Fruit fly (Drosophila melanogaster): ENCODE measurements around the gene Atg18a.

Gene Atg18a

dm6 chr3L:8177795-8178564 is 8.7 kb upstream of the Atg18a start, which contains the start of gene Nmt (continued):
- TF ChIP-seq CG34376 (GFP tag; optimal IDR thresholded peaks at IDR 0.05) (no peak), stwl (tag; optimal IDR thresholded peaks at IDR 0.05) (peak; percentile 52), D (optimal IDR thresholded peaks at IDR 0.05) (no peak), D (GFP tag; optimal IDR thresholded peaks at IDR 0.05) (no peak), CG10267 (tag; optimal IDR thresholded peaks at IDR 0.05) (peak; percentile 24), CG1832 (GFP tag; optimal IDR thresholded peaks at IDR 0.05) (no peak), CG4617 (GFP tag; optimal IDR thresholded peaks at IDR 0.05; ENCODE audit: borderline replicate concordance) (peak; percentile 20), Mrtf (GFP tag; IDR thresholded peaks at IDR 0.05) (no peak), sug (tag; optimal IDR thresholded peaks at IDR 0.05) (no peak), CG11560 (tag; IDR thresholded peaks at IDR 0.05) (no peak), MESR4 (GFP tag; optimal IDR thresholded peaks at IDR 0.05) (peak; percentile 45), CG9609 (GFP tag; optimal IDR thresholded peaks at IDR 0.05) (no peak), Mes4 (GFP tag; optimal IDR thresholded peaks at IDR 0.05) (no peak), CG42726 (GFP tag; IDR thresholded peaks at IDR 0.05; ENCODE audit: partially characterized antibody) (peak; percentile 35; the same call in 1 of the 2 replicates), CG18011 (GFP tag; optimal IDR thresholded peaks at IDR 0.05) (no peak), CG13624 (GFP tag; optimal IDR thresholded peaks at IDR 0.05) (no peak), eve (GFP tag; optimal IDR thresholded peaks at IDR 0.05) (no peak), CG14050 (GFP tag; IDR thresholded peaks at IDR 0.05) (no peak), CG18619 (GFP tag; optimal IDR thresholded peaks at IDR 0.05) (no peak), CG1529 (GFP tag; optimal IDR thresholded peaks at IDR 0.05) (no peak), tin (GFP tag; optimal IDR thresholded peaks at IDR 0.05) (no peak), Dll (GFP tag; IDR thresholded peaks at IDR 0.05; ENCODE audit: partially characterized antibody) (peak; percentile 82), CG13287 (GFP tag; IDR thresholded peaks at IDR 0.05; ENCODE audit: partially characterized antibody) (peak; percentile 83), CG13123 (GFP tag; optimal IDR thresholded peaks at IDR 0.05) (no peak), ato (GFP tag; IDR thresholded peaks at IDR 0.05; ENCODE audit: partially characterized antibody) (peak; percentile 70), Trl (optimal IDR thresholded peaks at IDR 0.05) (no peak), Trl (GFP tag; optimal IDR thresholded peaks at IDR 0.05) (no peak), CG8359 (GFP tag; optimal IDR thresholded peaks at IDR 0.05; ENCODE audit: borderline replicate concordance) (no peak), B-H2 (GFP tag; optimal IDR thresholded peaks at IDR 0.05) (no peak), CG1647 (GFP tag; optimal IDR thresholded peaks at IDR 0.05) (no peak), sr (GFP tag; IDR thresholded peaks at IDR 0.05) (no peak), twi (tag; optimal IDR thresholded peaks at IDR 0.05) (no peak), CG12769 (tag; optimal IDR thresholded peaks at IDR 0.05) (no peak), Deaf1 (tag; optimal IDR thresholded peaks at IDR 0.05) (no peak), inv (GFP tag; IDR thresholded peaks at IDR 0.05; ENCODE audit: partially characterized antibody) (peak; percentile 66), CG10209 (GFP tag; optimal IDR thresholded peaks at IDR 0.05) (peak; percentile 36), CG17568 (GFP tag; optimal IDR thresholded peaks at IDR 0.05) (no peak), slp2 (GFP tag; optimal IDR thresholded peaks at IDR 0.05) (no peak), CG8944 (GFP tag; optimal IDR thresholded peaks at IDR 0.05) (no peak), z (GFP tag; IDR thresholded peaks at IDR 0.05) (no peak), CoRest (tag; optimal IDR thresholded peaks at IDR 0.05) (no peak), Hey (tag; optimal IDR thresholded peaks at IDR 0.05) (no peak), CG17829 (tag; optimal IDR thresholded peaks at IDR 0.05) (no peak), CG7271 (tag; optimal IDR thresholded peaks at IDR 0.05) (no peak), cwo (GFP tag; optimal IDR thresholded peaks at IDR 0.05) (no peak), chm (GFP tag; IDR thresholded peaks at IDR 0.05) (0 out of 2 replicates have a peak, but pooled peaks have one; percentile 25), CG33213 (GFP tag; optimal IDR thresholded peaks at IDR 0.05) (no peak), GATAe (GFP tag; conservative IDR thresholded peaks at IDR 0.05) (no peak), CG12942 (GFP tag; optimal IDR thresholded peaks at IDR 0.05) (peak; percentile 14), CG32772 (GFP tag; IDR thresholded peaks at IDR 0.05) (no peak)

Measured in whole organism, embryonic.